Worm (Caenorhabditis elegans) whole organism, L4 larva: ENCODE results near the gene nhr-156.

Source experiments
- F49E8.2 ChIP-seq: sonication (generic microtip); optimal IDR thresholded peaks from 2 replicates; lab custom pipeline; 2016; ENCODE audit warnings: missing compliant biosample characterization, mild to moderate bottlenecking, missing genetic modification characterization, borderline replicate concordance
- aha-1 ChIP-seq: fragments of 150-350 bp; peaks from one replicate; lab custom pipeline; 2014; ENCODE audit warnings: missing biosample characterization, missing genetic modification characterization
- ceh-62 ChIP-seq: sonication (generic microtip); optimal IDR thresholded peaks from 2 replicates; lab custom pipeline; 2017; ENCODE audit warnings: missing biosample characterization, missing genetic modification characterization
- ces-1 ChIP-seq: fragments of 150-350 bp; sonication (generic microtip); optimal IDR thresholded peaks from 4 replicates; lab custom pipeline; 2014; ENCODE audit warnings: missing biosample characterization, missing genetic modification reagents, missing genetic modification characterization
- daf-16 ChIP-seq, 3 experiments: sonication (generic microtip); optimal IDR thresholded peaks; 2 replicates each; lab custom pipeline; 2016 to 2017; ENCODE audit warnings: missing genetic modification characterization in 3 of 3, missing genetic modification reagents in 3 of 3, mild to moderate bottlenecking in 2 of 3, missing compliant biosample characterization in 2 of 3, missing biosample characterization in 1 of 3, moderate library complexity in 1 of 3
- dmd-8 ChIP-seq: fragments of 200-800 bp; sonication (Bioruptor generic); IDR thresholded peaks from 2 replicates; pipeline ENCODE4 v1.3.6; 2022; ENCODE audit warnings: missing genetic modification characterization, missing compliant biosample characterization
- dpl-1 ChIP-seq: fragments of 150-350 bp; optimal IDR thresholded peaks from 2 replicates; lab custom pipeline; 2014; ENCODE audit warnings: missing biosample characterization, missing genetic modification reagents, missing genetic modification characterization
- fkh-10 ChIP-seq: fragments of 150-350 bp; optimal IDR thresholded peaks from 2 replicates; lab custom pipeline; 2014; ENCODE audit warnings: missing biosample characterization, missing genetic modification reagents, missing genetic modification characterization
- nhr-11 ChIP-seq: fragments of 150-350 bp; optimal IDR thresholded peaks from 2 replicates; lab custom pipeline; 2014; ENCODE audit warnings: missing biosample characterization, missing genetic modification characterization
- nhr-237 ChIP-seq: sonication (generic microtip); optimal IDR thresholded peaks from 2 replicates; lab custom pipeline; 2017; ENCODE audit warnings: missing biosample characterization, missing genetic modification characterization
- nhr-28 ChIP-seq: fragments of 150-350 bp; optimal IDR thresholded peaks from 2 replicates; lab custom pipeline; 2014; ENCODE audit warnings: missing biosample characterization, missing genetic modification characterization
- sdz-12 ChIP-seq: fragments of 200-800 bp; sonication (Bioruptor generic); optimal IDR thresholded peaks from 2 replicates; lab custom pipeline; 2018; ENCODE audit warnings: mild to moderate bottlenecking, missing genetic modification characterization, missing compliant biosample characterization
- snpc-4 ChIP-seq: fragments of 150-350 bp; optimal IDR thresholded peaks from 2 replicates; lab custom pipeline; 2014; ENCODE audit warnings: missing biosample characterization, missing genetic modification characterization
- zfp-2 ChIP-seq: sonication (generic microtip); optimal IDR thresholded peaks from 2 replicates; lab custom pipeline; 2016; ENCODE audit warnings: mild to moderate bottlenecking, missing genetic modification characterization, missing compliant biosample characterization

Gene nhr-156

DNA sequence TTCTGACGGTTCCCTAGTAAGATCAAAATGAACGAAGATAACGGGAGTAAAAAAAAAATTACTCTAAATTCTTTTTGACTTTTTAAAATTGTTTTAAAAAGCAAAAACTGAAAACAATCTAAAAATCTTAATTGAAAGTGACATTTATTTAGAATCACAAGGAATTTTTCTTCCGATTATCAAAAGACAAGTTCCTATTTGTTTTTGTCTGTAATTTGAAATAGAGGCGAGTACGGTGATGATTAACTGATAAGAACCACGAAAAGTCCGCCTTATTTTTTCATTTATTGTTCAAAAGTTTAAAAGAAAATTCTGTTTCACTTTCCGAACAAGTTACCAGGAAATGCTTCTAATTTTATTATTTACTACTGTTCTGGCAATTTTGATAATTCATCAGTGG, 43.8 kb downstream of the nhr-156 start, which contains the start of gene dach-1:
Gene dach-1 (plus strand): TSS at position 301 of the 400 bp plus-strand sequence.
- TF ChIP-seq fkh-10 (GFP tag; lab: Kevin White, UChicago), result no peak
- no peak for TF ChIP-seq daf-16 (GFP tag; optimal IDR thresholded peaks at IDR 0.05; lab: Kevin White, UChicago)
- TF ChIP-seq daf-16 (tag; optimal IDR thresholded peaks at IDR 0.05; lab: Kevin White, UChicago), result peak; percentile 66
- no peak for TF ChIP-seq F49E8.2 (tag; lab: Kevin White, UChicago)
- TF ChIP-seq aha-1 (tag; lab: Kevin White, UChicago), result peak; percentile 65
- no peak for TF ChIP-seq dpl-1 (GFP tag; lab: Kevin White, UChicago)
- TF ChIP-seq zfp-2 (tag; lab: Kevin White, UChicago), result no peak
- TF ChIP-seq nhr-11, result no peak
- no peak for TF ChIP-seq nhr-237 (tag; lab: Kevin White, UChicago)

ce11 chrV:3953739-3954138, 47.8 kb downstream of the nhr-156 start, which contains the start of gene str-247:
str-247 (plus strand) TSS chrV:3954039.
- TF ChIP-seq F49E8.2 (tag; lab: Kevin White, UChicago) (no peak), snpc-4 (tag; lab: Kevin White, UChicago) (no peak), dmd-8 (GFP tag; lab: Robert Waterston, UW) (no peak), zfp-2 (tag; lab: Kevin White, UChicago) (no peak), nhr-237 (tag; lab: Kevin White, UChicago) (no peak), ceh-62 (tag; lab: Kevin White, UChicago) (no peak), sdz-12 (GFP tag; lab: Kevin White, UChicago) (no peak)

DNA sequence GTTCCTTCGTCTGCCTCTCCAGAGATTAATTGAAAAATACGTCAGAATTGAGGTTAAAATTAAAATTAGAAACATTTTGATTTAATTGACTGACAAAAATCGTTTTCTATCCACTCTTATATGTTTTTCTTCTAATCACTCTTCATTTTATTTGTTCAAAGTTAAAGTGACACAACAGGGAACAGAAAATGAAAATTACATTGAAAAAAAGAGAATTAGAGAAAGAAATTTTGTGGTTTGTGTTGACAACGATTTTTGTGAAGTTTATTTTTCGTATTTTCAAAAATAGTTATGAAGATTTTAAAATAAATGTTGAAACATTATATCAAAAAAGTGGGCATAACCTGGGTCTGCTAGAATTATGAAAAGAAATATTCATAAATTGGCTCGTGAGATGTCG, 51.7 kb downstream of the nhr-156 start, which contains the start of gene cyp-34A5:
Gene cyp-34A5 (minus strand): TSS at position 101 of the 400 bp plus-strand sequence.
- peak; percentile 49 for TF ChIP-seq nhr-28 (tag; lab: Kevin White, UChicago)
- TF ChIP-seq ces-1 (GFP tag; lab: Kevin White, UChicago), result no peak
- TF ChIP-seq, all 104 proteins: peak for 1
